Worm (Caenorhabditis elegans) whole organism, young adult: ENCODE data around the gene C24A8.6.
"Not testable (repeated sequence)": the region's sequence is repeated elsewhere in the genome, so short reads cannot be mapped to it uniquely, and the experiment has no call there.

Experiments
- B0336.3 ChIP-seq: fragments of 200-800 bp; sonication (Bioruptor generic); IDR thresholded peaks from 2 replicates; pipeline ENCODE4 v1.3.6; 2022; ENCODE audit warnings: missing genetic modification characterization, missing compliant biosample characterization
- D2030.7 ChIP-seq: fragments of 200-800 bp; sonication (Bioruptor generic); IDR thresholded peaks from 2 replicates; pipeline ENCODE4 v1.3.6; 2022; ENCODE audit warnings: missing genetic modification reagents, missing genetic modification characterization, missing compliant biosample characterization
- F10E7.11 ChIP-seq: sonication (generic microtip); optimal IDR thresholded peaks from 2 replicates; lab custom pipeline; 2017; ENCODE audit warnings: mild to moderate bottlenecking, missing genetic modification characterization, moderate library complexity, missing compliant biosample characterization
- F33H1.4 ChIP-seq: fragments of 200-800 bp; sonication (Bioruptor generic); IDR thresholded peaks from 2 replicates; pipeline ENCODE4 v1.3.6; 2022; ENCODE audit warnings: missing genetic modification reagents, missing genetic modification characterization, missing compliant biosample characterization
- F37B4.10 ChIP-seq: fragments of 200-800 bp; sonication (Bioruptor generic); IDR thresholded peaks from 2 replicates; pipeline ENCODE4 v1.3.6; 2022; ENCODE audit warnings: missing genetic modification characterization, missing compliant biosample characterization
- F39B2.1 ChIP-seq: fragments of 200-800 bp; sonication (Bioruptor generic); IDR thresholded peaks from 2 replicates; pipeline ENCODE4 v1.3.6; 2022; ENCODE audit warnings: missing genetic modification reagents, missing genetic modification characterization, missing compliant biosample characterization
- F52B5.7 ChIP-seq: sonication (generic microtip); optimal IDR thresholded peaks from 2 replicates; lab custom pipeline; 2016; ENCODE audit warnings: mild to moderate bottlenecking, missing genetic modification characterization, missing compliant biosample characterization
- F57A8.1 ChIP-seq: fragments of 200-800 bp; sonication (Bioruptor generic); optimal IDR thresholded peaks from 2 replicates; lab custom pipeline; 2018; ENCODE audit warnings: mild to moderate bottlenecking, missing genetic modification characterization, moderate library complexity, missing compliant biosample characterization
- Y53F4B.3 ChIP-seq: fragments of 200-800 bp; sonication (Bioruptor generic); IDR thresholded peaks from 2 replicates; pipeline ENCODE4 v1.3.6; 2022; ENCODE audit warnings: missing genetic modification reagents, missing genetic modification characterization, missing compliant biosample characterization
- Y67H2A.10 ChIP-seq: fragments of 200-800 bp; sonication (Bioruptor generic); conservative IDR thresholded peaks from 2 replicates; pipeline ENCODE4 v1.3.6; 2022; ENCODE audit warnings: missing genetic modification reagents, missing genetic modification characterization, missing compliant biosample characterization
- athp-1 ChIP-seq: sonication (generic microtip); optimal IDR thresholded peaks from 2 replicates; lab custom pipeline; 2017; ENCODE audit warnings: mild to moderate bottlenecking, missing genetic modification characterization, missing compliant biosample characterization
- attf-5 ChIP-seq: fragments of 200-800 bp; sonication (Bioruptor generic); optimal IDR thresholded peaks from 2 replicates; lab custom pipeline; 2018; ENCODE audit warnings: mild to moderate bottlenecking, missing genetic modification characterization, missing compliant biosample characterization
- attf-6 ChIP-seq: fragments of 200-800 bp; sonication (Bioruptor generic); IDR thresholded peaks from 2 replicates; pipeline ENCODE4 v1.3.6; 2022; ENCODE audit warnings: missing genetic modification reagents, missing genetic modification characterization, missing compliant biosample characterization
- bed-2 ChIP-seq: fragments of 200-800 bp; sonication (Bioruptor generic); IDR thresholded peaks from 2 replicates; pipeline ENCODE4 v1.3.6; 2022; ENCODE audit warnings: missing genetic modification reagents, missing genetic modification characterization, missing compliant biosample characterization
- cebp-1 ChIP-seq, 2 experiments: fragments of 200-800 bp in 1 of 2; sonication (Bioruptor generic) in 1 of 2; sonication (generic microtip) in 1 of 2; IDR thresholded peaks in 1 of 2; optimal IDR thresholded peaks in 1 of 2; 2 replicates each; pipeline versions ENCODE4 v1.3.6 to Lab custom; 2017 to 2022; ENCODE audit warnings: missing compliant biosample characterization in 2 of 2, missing genetic modification characterization in 2 of 2, mild to moderate bottlenecking in 1 of 2, missing genetic modification reagents in 1 of 2, moderate library complexity in 1 of 2
- ceh-58 ChIP-seq: fragments of 200-800 bp; sonication (Bioruptor generic); IDR thresholded peaks from 2 replicates; pipeline ENCODE4 v1.3.6; 2022; ENCODE audit warnings: missing genetic modification characterization, missing compliant biosample characterization
- dox-1 ChIP-seq: fragments of 200-800 bp; sonication (Bioruptor generic); IDR thresholded peaks from 2 replicates; pipeline ENCODE4 v1.3.6; 2022; ENCODE audit warnings: missing genetic modification reagents, missing genetic modification characterization, missing compliant biosample characterization
- dpl-1 ChIP-seq: fragments of 150-350 bp; optimal IDR thresholded peaks from 2 replicates; lab custom pipeline; 2014; ENCODE audit warnings: missing biosample characterization, missing genetic modification reagents, missing genetic modification characterization
- efl-1 ChIP-seq: fragments of 150-350 bp; optimal IDR thresholded peaks from 2 replicates; lab custom pipeline; 2014; ENCODE audit warnings: missing biosample characterization, missing genetic modification reagents, missing genetic modification characterization
- egl-44 ChIP-seq: fragments of 200-800 bp; sonication (Bioruptor generic); IDR thresholded peaks from 2 replicates; pipeline ENCODE4 v1.3.6; 2022; ENCODE audit warnings: missing genetic modification reagents, missing genetic modification characterization, missing compliant biosample characterization
- ekl-4 ChIP-seq: fragments of 200-800 bp; sonication (Bioruptor generic); IDR thresholded peaks from 2 replicates; pipeline ENCODE4 v1.3.6; 2022; ENCODE audit warnings: missing genetic modification reagents, missing genetic modification characterization, missing compliant biosample characterization
- hmg-1.2 ChIP-seq: fragments of 200-800 bp; sonication (Bioruptor generic); IDR thresholded peaks from 2 replicates; pipeline ENCODE4 v1.3.6; 2022; ENCODE audit warnings: missing genetic modification reagents, missing genetic modification characterization, missing compliant biosample characterization
- hmg-20 ChIP-seq: fragments of 200-800 bp; sonication (Bioruptor generic); IDR thresholded peaks from 2 replicates; pipeline ENCODE4 v1.3.6; 2022; ENCODE audit warnings: missing genetic modification reagents, missing genetic modification characterization, missing compliant biosample characterization
- lag-1 ChIP-seq: fragments of 200-800 bp; sonication (Bioruptor generic); IDR thresholded peaks from 2 replicates; pipeline ENCODE4 v1.3.6; 2022; ENCODE audit warnings: missing genetic modification reagents, missing genetic modification characterization, missing compliant biosample characterization
- let-607 ChIP-seq, 2 experiments: fragments of 200-800 bp in 1 of 2; sonication (Bioruptor generic) in 1 of 2; sonication (generic microtip) in 1 of 2; optimal IDR thresholded peaks; 2 replicates each; lab custom pipeline; 2016 to 2018; ENCODE audit warnings: mild to moderate bottlenecking in 2 of 2, missing compliant biosample characterization in 2 of 2, missing genetic modification characterization in 2 of 2, moderate library complexity in 2 of 2, missing genotype in 1 of 2
- lin-35 ChIP-seq, 3 experiments: fragments of 150-350 bp in 2 of 3; sonication (generic microtip) in 1 of 3; optimal IDR thresholded peaks; 2 replicates each; lab custom pipeline; 2014 to 2018; ENCODE audit warnings: missing biosample characterization in 3 of 3, missing genetic modification characterization in 3 of 3, missing genetic modification reagents in 3 of 3
- lin-54 ChIP-seq: fragments of 200-800 bp; sonication (Bioruptor generic); optimal IDR thresholded peaks from 2 replicates; lab custom pipeline; 2018; ENCODE audit warnings: mild to moderate bottlenecking, missing genetic modification characterization, missing compliant biosample characterization
- lir-1 ChIP-seq: fragments of 200-800 bp; sonication (Bioruptor generic); conservative IDR thresholded peaks from 2 replicates; pipeline ENCODE4 v1.3.6; 2022; ENCODE audit warnings: missing genetic modification reagents, missing genetic modification characterization, missing compliant biosample characterization
- mxl-1 ChIP-seq: sonication (generic microtip); optimal IDR thresholded peaks from 2 replicates; lab custom pipeline; 2016; ENCODE audit warnings: missing genetic modification characterization, missing compliant biosample characterization
- nhr-120 ChIP-seq: fragments of 200-800 bp; sonication (Bioruptor generic); IDR thresholded peaks from 2 replicates; pipeline ENCODE4 v1.3.6; 2022; ENCODE audit warnings: missing genetic modification characterization, missing compliant biosample characterization
- sdz-38 ChIP-seq: sonication (generic microtip); optimal IDR thresholded peaks from 2 replicates; lab custom pipeline; 2016; ENCODE audit warnings: missing genotype, missing genetic modification characterization, missing compliant biosample characterization
- sptf-2 ChIP-seq: fragments of 200-800 bp; sonication (Bioruptor generic); optimal IDR thresholded peaks from 2 replicates; lab custom pipeline; 2018; ENCODE audit warnings: mild to moderate bottlenecking, missing genetic modification characterization, missing compliant biosample characterization
- unc-62 ChIP-seq: fragments of 150-350 bp; optimal IDR thresholded peaks from 2 replicates; lab custom pipeline; 2014; ENCODE audit warnings: missing biosample characterization, missing genetic modification reagents, missing genetic modification characterization
- xnd-1 ChIP-seq: sonication (generic microtip); optimal IDR thresholded peaks from 2 replicates; lab custom pipeline; 2016; ENCODE audit warnings: missing genotype, missing genetic modification reagents, missing genetic modification characterization, missing compliant biosample characterization

The C24A8.6 gene

DNA sequence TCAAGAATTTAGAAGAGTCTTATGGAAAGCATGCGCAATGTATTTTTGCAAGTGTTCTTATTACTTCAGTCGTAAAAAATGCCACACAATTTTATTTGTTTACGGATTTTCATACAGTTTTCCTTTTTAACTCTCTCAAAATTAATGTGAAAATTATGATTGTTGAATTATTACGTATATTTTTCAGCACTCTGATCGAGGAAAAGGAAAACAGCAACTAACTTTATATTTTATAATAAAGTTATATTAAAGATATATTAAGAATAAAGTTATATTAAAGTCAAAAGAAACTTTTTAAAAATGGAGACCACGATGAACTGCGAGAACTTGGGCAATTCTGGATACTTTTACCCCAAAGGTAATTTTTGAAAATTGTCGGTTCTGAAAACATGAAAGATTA, 18.0 kb upstream of the C24A8.6 start, which contains the start of gene F14H12.2:
TSS of gene F14H12.2 (plus strand) at position 301 of the 400 bp plus-strand sequence.
- TF ChIP-seq egl-44 (GFP tag; lab: Robert Waterston, UW): no peak
- TF ChIP-seq nhr-120: no peak
- no peak for TF ChIP-seq let-607 (tag; optimal IDR thresholded peaks at IDR 0.05; lab: Kevin White, UChicago)
- TF ChIP-seq attf-6 (GFP tag; lab: Robert Waterston, UW): no peak
- no peak for TF ChIP-seq ceh-58 (GFP tag; lab: Robert Waterston, UW)
- no peak for TF ChIP-seq F39B2.1 (GFP tag; lab: Robert Waterston, UW)
- TF ChIP-seq bed-2: no peak
- no peak for TF ChIP-seq sptf-2 (GFP tag; lab: Kevin White, UChicago)
- TF ChIP-seq lir-1 (GFP tag; lab: Robert Waterston, UW): no peak
- no peak for TF ChIP-seq F10E7.11 (tag; lab: Kevin White, UChicago)
- no peak for TF ChIP-seq attf-5

DNA sequence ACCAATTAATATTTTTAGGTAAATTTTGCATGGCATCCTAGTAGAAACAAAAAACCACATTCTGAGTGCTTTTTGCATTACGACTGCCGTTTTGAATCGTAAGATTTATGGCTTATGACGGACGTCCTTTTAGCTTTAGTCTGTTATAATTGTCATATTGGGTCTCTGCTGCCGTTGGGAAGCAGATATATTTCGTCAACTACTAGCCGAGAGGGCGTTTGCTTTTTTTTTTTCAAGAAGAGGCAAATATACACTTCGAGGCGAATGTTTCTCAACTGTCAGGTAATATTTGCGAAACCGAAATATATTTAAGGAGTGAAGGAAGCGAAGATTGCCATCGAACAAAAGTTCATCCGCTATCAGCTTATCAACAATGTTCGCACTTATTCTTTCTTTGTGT, 11.7 kb upstream of the C24A8.6 start, which contains the start of gene F14H12.3:
TSS of gene F14H12.3 (plus strand) at position 301 of the 400 bp plus-strand sequence.
- TF ChIP-seq F57A8.1 (GFP tag; lab: Kevin White, UChicago): no peak
- TF ChIP-seq sdz-38 (tag; lab: Kevin White, UChicago): no peak
- no peak for TF ChIP-seq F37B4.10 (GFP tag; lab: Robert Waterston, UW)

DNA sequence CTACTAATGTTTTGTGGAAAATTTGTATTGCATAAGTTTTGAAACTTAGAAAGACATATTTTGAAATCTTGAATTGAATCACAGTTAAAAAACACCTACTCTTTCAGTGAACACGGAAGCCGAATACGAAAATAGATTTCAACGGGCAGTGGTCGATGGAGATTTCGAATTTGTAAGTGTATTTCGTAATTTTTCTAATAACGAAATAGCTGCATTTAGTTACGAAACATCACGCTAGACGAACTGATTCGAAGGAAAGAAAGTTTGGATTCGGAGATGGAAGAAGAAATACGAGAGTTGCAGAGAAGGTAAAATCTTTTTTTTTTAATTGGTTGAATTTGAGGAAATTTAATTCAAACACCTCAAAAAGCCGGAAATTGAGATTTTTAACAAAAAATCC, 10.5 kb upstream of the C24A8.6 start:
- TF ChIP-seq cebp-1 (GFP tag; IDR thresholded peaks at IDR 0.05; lab: Robert Waterston, UW): no peak
- peak; percentile 83 for TF ChIP-seq cebp-1 (tag; optimal IDR thresholded peaks at IDR 0.05; lab: Kevin White, UChicago)
- no peak for TF ChIP-seq F33H1.4 (GFP tag; lab: Robert Waterston, UW)
- no peak for TF ChIP-seq attf-5

DNA sequence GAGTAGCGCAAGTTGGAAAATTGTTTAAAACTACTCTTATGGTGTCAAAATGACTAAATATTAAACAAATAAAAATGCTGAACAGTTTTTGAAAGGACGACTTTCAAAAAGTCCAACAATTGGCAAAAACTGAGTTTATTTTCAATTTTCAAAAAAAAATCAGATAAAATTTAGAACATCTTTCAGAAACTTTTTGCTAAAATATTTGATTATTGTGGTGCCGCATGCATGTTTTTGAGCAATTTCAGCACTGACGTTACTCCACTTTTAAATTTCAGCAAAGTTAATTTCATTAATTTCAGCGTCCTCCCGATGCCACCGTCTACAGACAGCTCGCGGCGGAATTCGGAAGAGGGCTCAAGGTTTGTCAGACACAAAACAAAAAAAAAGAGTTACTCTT, 7.1 kb upstream of the C24A8.6 start, which contains the start of gene cst-1:
TSS of gene cst-1 (plus strand) at position 301 of the 400 bp plus-strand sequence.
- TF ChIP-seq cebp-1 (GFP tag; IDR thresholded peaks at IDR 0.05; lab: Robert Waterston, UW); cebp-1 (tag; optimal IDR thresholded peaks at IDR 0.05; lab: Kevin White, UChicago); Y53F4B.3 (GFP tag; lab: Robert Waterston, UW); lag-1 (GFP tag; lab: Robert Waterston, UW): not testable (repeated sequence)

DNA sequence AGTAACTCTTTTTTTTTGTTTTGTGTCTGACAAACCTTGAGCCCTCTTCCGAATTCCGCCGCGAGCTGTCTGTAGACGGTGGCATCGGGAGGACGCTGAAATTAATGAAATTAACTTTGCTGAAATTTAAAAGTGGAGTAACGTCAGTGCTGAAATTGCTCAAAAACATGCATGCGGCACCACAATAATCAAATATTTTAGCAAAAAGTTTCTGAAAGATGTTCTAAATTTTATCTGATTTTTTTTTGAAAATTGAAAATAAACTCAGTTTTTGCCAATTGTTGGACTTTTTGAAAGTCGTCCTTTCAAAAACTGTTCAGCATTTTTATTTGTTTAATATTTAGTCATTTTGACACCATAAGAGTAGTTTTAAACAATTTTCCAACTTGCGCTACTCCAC, 3.7 kb upstream of the C24A8.6 start, which contains the start of gene cst-2:
TSS of gene cst-2 (minus strand) at position 101 of the 400 bp plus-strand sequence.
- not testable (repeated sequence) for TF ChIP-seq lin-54 (GFP tag; lab: Kevin White, UChicago); dpl-1; unc-62 (GFP tag; lab: Kevin White, UChicago)
- TF ChIP-seq, all 124 proteins: peak for 0; not testable (repeated sequence) for 124

DNA sequence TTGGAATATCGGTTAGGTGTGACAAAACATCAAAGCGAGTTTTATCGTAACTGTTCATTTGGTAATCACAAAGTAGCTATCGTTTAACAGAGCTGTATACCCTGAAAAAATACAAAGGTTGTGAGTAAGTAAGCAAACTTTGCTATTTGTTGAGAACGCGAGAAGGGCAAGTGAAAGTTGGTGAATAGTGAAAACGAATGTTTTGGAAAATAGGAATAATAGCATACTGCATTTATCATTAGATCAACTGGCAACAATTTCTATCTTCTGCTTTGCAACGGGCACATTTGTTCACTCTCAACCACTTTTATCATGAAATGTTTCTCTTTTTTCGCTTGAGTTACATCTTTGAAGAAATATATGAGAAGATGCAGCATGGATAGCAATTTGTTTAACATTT, 3.4 kb downstream of the C24A8.6 start, which contains the start of gene C24A8.5:
TSS of gene C24A8.5 (minus strand) at position 101 of the 400 bp plus-strand sequence.
- TF ChIP-seq mxl-1 (tag; lab: Kevin White, UChicago) (no peak), athp-1 (tag; lab: Kevin White, UChicago) (no peak), Y67H2A.10 (GFP tag; lab: Robert Waterston, UW) (no peak)

DNA sequence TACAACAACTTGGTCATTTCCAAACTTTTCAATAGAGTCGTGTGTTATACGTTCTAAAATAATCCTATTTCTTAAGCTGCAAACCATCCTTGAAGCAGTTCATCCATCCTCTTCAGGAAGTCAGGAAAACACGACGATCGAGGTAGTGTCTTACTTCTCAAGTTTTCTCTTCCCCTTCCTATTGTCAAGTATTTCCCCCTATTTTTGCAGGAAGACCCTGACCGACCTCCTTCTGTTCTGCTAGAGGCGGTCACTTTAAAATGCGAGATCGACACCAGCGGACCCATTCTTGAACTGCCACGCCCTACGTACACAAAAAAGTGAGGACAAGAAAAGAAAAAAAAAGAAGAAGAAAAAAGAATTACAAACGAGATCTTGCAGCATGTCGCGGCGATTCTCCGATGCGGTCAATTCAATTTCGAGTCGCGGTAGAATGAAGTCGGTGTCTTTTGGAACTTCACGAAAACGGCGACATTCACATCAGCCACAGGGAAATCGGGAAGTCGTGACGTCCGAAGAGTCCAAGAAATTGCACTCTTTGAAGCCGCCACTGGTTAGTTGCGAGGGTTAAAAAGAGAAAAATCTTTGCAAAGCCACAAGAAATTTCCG, 9.3 kb downstream of the C24A8.6 start:
- no peak for TF ChIP-seq ekl-4 (GFP tag; lab: Robert Waterston, UW)
- no peak for TF ChIP-seq efl-1
- no peak for TF ChIP-seq F39B2.1 (GFP tag; lab: Robert Waterston, UW)
- TF ChIP-seq dpl-1: no peak
- no peak for TF ChIP-seq attf-5
- TF ChIP-seq attf-6 (GFP tag; lab: Robert Waterston, UW): no peak
- TF ChIP-seq dox-1 (GFP tag; lab: Robert Waterston, UW): no peak
- no peak for TF ChIP-seq hmg-1.2
- TF ChIP-seq hmg-20: no peak
- TF ChIP-seq F52B5.7 (tag; lab: Kevin White, UChicago): no peak
- TF ChIP-seq B0336.3 (GFP tag; lab: Robert Waterston, UW): no peak
- TF ChIP-seq egl-44 (GFP tag; lab: Robert Waterston, UW): no peak
- no peak for TF ChIP-seq D2030.7 (GFP tag; lab: Robert Waterston, UW)
- no peak for TF ChIP-seq lin-35 (GFP tag; optimal IDR thresholded peaks at IDR 0.05; lab: Kevin White, UChicago)
- TF ChIP-seq xnd-1 (tag; lab: Kevin White, UChicago): no peak
- no peak for TF ChIP-seq sptf-2 (GFP tag; lab: Kevin White, UChicago)
- TF ChIP-seq, all 124 proteins: peak for 0
